Fruit fly (Drosophila melanogaster) whole organism, pupa: ENCODE data around the gene CG13288.

ENCODE experiments used
- EcR ChIP-seq: fragments of 200-800 bp; sonication (Bioruptor generic); optimal IDR thresholded peaks from 3 replicates; lab custom pipeline; 2019; ENCODE audit warnings: missing biosample characterization, missing genetic modification characterization, mild to moderate bottlenecking, moderate library complexity, missing genetic modification reagents
- gl ChIP-seq: fragments of 200-800 bp; sonication (Bioruptor generic); optimal IDR thresholded peaks from 2 replicates; lab custom pipeline; 2018; ENCODE audit warnings: missing biosample characterization, mild to moderate bottlenecking, missing genetic modification characterization

DNA sequence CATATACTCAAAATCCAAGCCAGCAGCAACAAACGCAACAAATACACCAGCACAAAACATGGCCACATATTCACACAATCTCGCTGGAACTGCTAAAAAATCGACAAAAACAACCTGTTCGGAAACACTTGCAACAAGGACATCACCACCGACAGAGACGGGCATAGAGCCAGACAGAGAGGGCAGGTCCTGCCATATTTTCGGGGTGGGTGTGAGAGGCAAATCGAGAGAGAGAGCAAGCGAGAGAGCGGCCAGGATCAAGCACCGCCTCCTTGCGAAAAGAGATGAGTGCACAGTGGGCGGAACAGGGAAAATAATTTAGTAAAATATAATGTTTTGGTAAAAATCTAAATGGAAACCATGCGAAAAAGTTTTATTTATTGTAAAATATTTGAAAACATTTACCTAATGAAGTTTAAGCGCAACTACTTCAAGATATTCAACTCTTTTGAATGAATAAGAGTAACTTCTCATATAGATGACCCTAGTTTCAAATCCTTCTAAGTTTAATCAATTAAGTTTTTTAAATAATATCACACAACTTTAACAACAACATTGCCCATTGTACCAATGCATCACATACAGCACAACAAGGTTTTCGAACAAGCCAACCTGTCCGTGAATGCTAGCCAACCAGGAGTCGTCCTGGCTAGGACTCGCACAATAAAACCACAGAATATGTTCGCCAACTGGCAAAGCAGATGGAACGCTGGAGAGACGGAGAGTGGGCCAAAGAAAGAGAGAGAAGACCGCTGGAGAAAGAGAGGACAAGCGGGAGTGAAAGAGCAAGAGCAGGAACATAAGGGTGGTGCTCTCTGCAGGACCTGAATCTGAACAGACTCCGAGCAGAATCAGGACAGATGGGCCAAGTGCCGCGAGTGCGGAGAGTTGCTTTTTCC is 25.6 kb upstream of the CG13288 start:
- TF ChIP-seq gl (tag; lab: Kevin White, UChicago): no peak
- TF ChIP-seq EcR: no peak
